Fruit fly (Drosophila melanogaster) whole organism, wandering third instar larva: ENCODE measurements around the gene MEP-1.

Experiments
- Abd-B ChIP-seq: fragments of >200 bp; optimal IDR thresholded peaks from 2 replicates; lab custom pipeline; 2017; ENCODE audit warnings: missing biosample characterization, missing genetic modification characterization
- CG32264 ChIP-seq: fragments of 200-800 bp; sonication (Bioruptor generic); optimal IDR thresholded peaks from 2 replicates; lab custom pipeline; 2016; ENCODE audit warnings: missing biosample characterization, missing genetic modification characterization
- CG9705 ChIP-seq: fragments of 200-800 bp; sonication (Bioruptor generic); optimal IDR thresholded peaks from 2 replicates; lab custom pipeline; 2018; ENCODE audit warnings: missing biosample characterization, mild to moderate bottlenecking, missing genetic modification characterization
- CrebA ChIP-seq: fragments of 200-800 bp; sonication (Bioruptor generic); optimal IDR thresholded peaks from 2 replicates; lab custom pipeline; 2016; ENCODE audit warnings: missing biosample characterization, mild to moderate bottlenecking, missing genetic modification characterization, borderline replicate concordance
- Dfd ChIP-seq: fragments of >200 bp; optimal IDR thresholded peaks from 2 replicates; lab custom pipeline; 2017; ENCODE audit warnings: missing biosample characterization, missing genetic modification characterization
- Dif ChIP-seq: fragments of 200-275, 200-300 bp; sonication (Bioruptor generic); optimal IDR thresholded peaks from 2 replicates; lab custom pipeline; 2018; ENCODE audit warnings: missing biosample characterization, missing genetic modification characterization; ENCODE audit not compliant: partially characterized antibody
- GATAd ChIP-seq: sonication (Bioruptor generic); optimal IDR thresholded peaks from 2 replicates; lab custom pipeline; 2016; ENCODE audit warnings: missing biosample characterization, missing genetic modification characterization
- HLH106 ChIP-seq: fragments of 200-800 bp; optimal IDR thresholded peaks from 3 replicates; lab custom pipeline; 2019; ENCODE audit warnings: missing biosample characterization, mild to moderate bottlenecking, missing genetic modification characterization, moderate library complexity
- Hnf4 ChIP-seq: fragments of 200-800 bp; sonication (Bioruptor generic); optimal IDR thresholded peaks from 2 replicates; lab custom pipeline; 2016; ENCODE audit warnings: missing biosample characterization, mild to moderate bottlenecking, missing genetic modification characterization
- Hr78 ChIP-seq: fragments of >200 bp; optimal IDR thresholded peaks from 2 replicates; lab custom pipeline; 2017; ENCODE audit warnings: missing biosample characterization, missing genetic modification characterization
- Hr83 ChIP-seq: fragments of 200-300 bp; sonication (Bioruptor generic); optimal IDR thresholded peaks from 2 replicates; lab custom pipeline; 2016; ENCODE audit warnings: missing biosample characterization, mild to moderate bottlenecking, missing genetic modification characterization, moderate library complexity; ENCODE audit not compliant: poor library complexity, severe bottlenecking
- Jra ChIP-seq: sonication (Bioruptor generic); optimal IDR thresholded peaks from 2 replicates; lab custom pipeline; 2016; ENCODE audit warnings: missing biosample characterization, missing genetic modification characterization
- Mio ChIP-seq: sonication (Bioruptor generic); optimal IDR thresholded peaks from 2 replicates; lab custom pipeline; 2016; ENCODE audit warnings: missing biosample characterization, missing genetic modification characterization
- Myc ChIP-seq: fragments of >200 bp; optimal IDR thresholded peaks from 2 replicates; lab custom pipeline; 2017
- N ChIP-seq: fragments of >200 bp; optimal IDR thresholded peaks from 2 replicates; lab custom pipeline; 2018; ENCODE audit warnings: missing biosample characterization, missing external identifiers, missing genetic modification characterization
- OdsH ChIP-seq: fragments of 200-800 bp; sonication (Bioruptor generic); optimal IDR thresholded peaks from 2 replicates; lab custom pipeline; 2016; ENCODE audit warnings: missing biosample characterization, mild to moderate bottlenecking, missing genetic modification characterization
- Rel ChIP-seq, 2 experiments: fragments of 200-800 bp; sonication (Bioruptor generic) in 1 of 2; optimal IDR thresholded peaks; 2 replicates in 1 of 2; 3 replicates in 1 of 2; lab custom pipeline; 2016 to 2019; ENCODE audit warnings: mild to moderate bottlenecking in 2 of 2, missing biosample characterization in 2 of 2, missing genetic modification characterization in 2 of 2, moderate library complexity in 1 of 2
- Sp1 ChIP-seq: fragments of 200-800 bp; sonication (Bioruptor generic); optimal IDR thresholded peaks from 3 replicates; lab custom pipeline; 2019; ENCODE audit warnings: missing biosample characterization, mild to moderate bottlenecking, missing genetic modification characterization, moderate library complexity
- Vsx2 ChIP-seq: fragments of 200-300, 225-300 bp; sonication (Bioruptor generic); optimal IDR thresholded peaks from 2 replicates; lab custom pipeline; 2018; ENCODE audit warnings: missing biosample characterization, missing genetic modification characterization; ENCODE audit not compliant: partially characterized antibody
- br ChIP-seq: fragments of 200-800 bp; sonication (Bioruptor generic); optimal IDR thresholded peaks from 2 replicates; lab custom pipeline; 2016; ENCODE audit warnings: missing biosample characterization, missing genetic modification characterization
- brk ChIP-seq: fragments of 200-800 bp; sonication (Bioruptor generic); optimal IDR thresholded peaks from 2 replicates; lab custom pipeline; 2016; ENCODE audit warnings: missing biosample characterization, mild to moderate bottlenecking, missing genetic modification characterization
- dmrt93B ChIP-seq: fragments of 200-800 bp; sonication (Bioruptor generic); optimal IDR thresholded peaks from 2 replicates; lab custom pipeline; 2018; ENCODE audit warnings: missing biosample characterization, mild to moderate bottlenecking, missing genetic modification characterization
- dsf ChIP-seq: sonication (Bioruptor generic); optimal IDR thresholded peaks from 2 replicates; lab custom pipeline; 2016; ENCODE audit warnings: missing biosample characterization, missing genetic modification characterization, borderline replicate concordance
- ey ChIP-seq: fragments of 200-800 bp; sonication (Bioruptor generic); optimal IDR thresholded peaks from 2 replicates; lab custom pipeline; 2016; ENCODE audit warnings: missing biosample characterization, missing genetic modification characterization
- foxo ChIP-seq, 2 experiments: fragments of 200-800 bp; sonication (Bioruptor generic); optimal IDR thresholded peaks; 2 replicates in 1 of 2; 3 replicates in 1 of 2; lab custom pipeline; 2016 to 2017; ENCODE audit warnings: missing biosample characterization in 2 of 2, missing genetic modification characterization in 2 of 2
- fru ChIP-seq: fragments of 200-800 bp; sonication (Bioruptor generic); optimal IDR thresholded peaks from 3 replicates; lab custom pipeline; 2016; ENCODE audit warnings: missing biosample characterization, mild to moderate bottlenecking, missing genetic modification characterization
- h ChIP-seq: fragments of 200-800 bp; sonication (Bioruptor generic); optimal IDR thresholded peaks from 3 replicates; lab custom pipeline; 2016; ENCODE audit warnings: missing biosample characterization, mild to moderate bottlenecking, missing genetic modification characterization
- jim ChIP-seq: fragments of 175-275, 200-325 bp; sonication (Bioruptor generic); optimal IDR thresholded peaks from 2 replicates; lab custom pipeline; 2016; ENCODE audit warnings: missing biosample characterization, mild to moderate bottlenecking, missing genetic modification characterization
- lola ChIP-seq: fragments of >200 bp; optimal IDR thresholded peaks from 2 replicates; lab custom pipeline; 2017; ENCODE audit warnings: missing biosample characterization, missing genetic modification characterization
- pan ChIP-seq: fragments of >200 bp; optimal IDR thresholded peaks from 2 replicates; lab custom pipeline; 2017
- psq ChIP-seq: fragments of 200-800 bp; sonication (Bioruptor generic); optimal IDR thresholded peaks from 3 replicates; lab custom pipeline; 2017; ENCODE audit warnings: missing biosample characterization, mild to moderate bottlenecking, missing genetic modification characterization, moderate library complexity
- rgr ChIP-seq: fragments of 200-800 bp; sonication (Bioruptor generic); optimal IDR thresholded peaks from 3 replicates; lab custom pipeline; 2016; ENCODE audit warnings: missing biosample characterization, mild to moderate bottlenecking, missing genetic modification characterization
- sage ChIP-seq: fragments of 200-800 bp; sonication (Bioruptor generic); optimal IDR thresholded peaks from 2 replicates; lab custom pipeline; 2016; ENCODE audit warnings: missing biosample characterization, mild to moderate bottlenecking, missing genetic modification characterization
- sv ChIP-seq: fragments of 200-800 bp; sonication (Bioruptor generic); optimal IDR thresholded peaks from 3 replicates; lab custom pipeline; 2016; ENCODE audit warnings: missing biosample characterization, missing genetic modification characterization
- tai ChIP-seq: sonication (Bioruptor generic); optimal IDR thresholded peaks from 2 replicates; lab custom pipeline; 2016; ENCODE audit warnings: missing biosample characterization, missing genetic modification characterization
- usp ChIP-seq: fragments of >200 bp; optimal IDR thresholded peaks from 2 replicates; lab custom pipeline; 2017; ENCODE audit warnings: missing biosample characterization, missing genetic modification characterization
- woc ChIP-seq: sonication (Bioruptor generic); optimal IDR thresholded peaks from 2 replicates; lab custom pipeline; 2016; ENCODE audit warnings: missing biosample characterization, mild to moderate bottlenecking, missing genetic modification characterization

Gene MEP-1

DNA sequence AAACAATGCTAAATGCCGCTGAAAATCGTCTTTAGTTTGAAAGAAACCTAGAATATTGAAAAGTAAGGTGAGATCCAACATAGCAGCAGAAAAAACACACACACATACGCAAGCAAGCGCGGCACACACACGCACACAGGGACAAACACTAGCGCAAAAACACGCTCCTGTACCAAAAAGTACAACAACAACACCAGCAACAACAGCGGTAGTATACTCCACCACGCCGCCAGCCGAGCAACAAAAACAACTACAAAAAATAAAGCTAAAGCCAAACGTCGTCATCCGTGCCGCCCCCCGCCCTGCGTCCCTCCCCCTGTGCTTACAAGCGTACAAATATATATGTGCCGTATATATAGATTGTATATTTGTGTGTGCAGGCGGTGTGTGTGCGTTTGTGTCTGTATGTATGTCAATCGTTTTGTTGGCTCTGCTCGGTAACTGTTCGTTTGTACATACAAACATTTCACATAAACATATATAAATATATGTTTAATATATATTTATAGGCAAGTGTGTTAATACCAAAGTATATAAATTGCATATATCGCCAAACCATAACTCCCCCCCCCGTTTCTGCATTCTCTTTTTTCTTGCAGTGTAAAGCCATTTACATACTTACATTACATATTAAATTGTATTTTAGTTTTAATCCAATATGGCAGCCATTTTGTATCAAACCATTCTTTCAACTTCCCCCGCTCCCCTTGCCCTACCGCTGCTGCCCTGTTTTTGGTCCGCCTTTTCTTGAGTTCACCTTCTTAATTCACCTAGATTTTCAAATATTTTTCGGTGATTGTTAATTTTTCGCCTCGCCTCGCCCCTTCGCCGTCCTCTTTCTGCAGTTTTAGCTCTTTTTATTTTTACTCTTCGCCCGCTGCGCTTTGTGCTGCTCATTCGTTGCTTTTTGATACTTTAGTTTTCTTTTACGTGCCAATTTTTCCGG is 4.8 kb downstream of the MEP-1 start:
- TF ChIP-seq Dfd (GFP tag; lab: Kevin White, UChicago) (no peak), psq (GFP tag; lab: Kevin White, UChicago) (no peak), pan (no peak), Sp1 (GFP tag; lab: Kevin White, UChicago) (no peak), tai (GFP tag; lab: Kevin White, UChicago) (no peak), N (GFP tag; lab: Kevin White, UChicago) (peak; percentile 60), Dif (no peak), h (GFP tag; lab: Kevin White, UChicago) (peak; percentile 4), Abd-B (GFP tag; lab: Kevin White, UChicago) (no peak), sage (peak; percentile 41), CG9705 (GFP tag; lab: Kevin White, UChicago) (no peak), Hnf4 (GFP tag; lab: Kevin White, UChicago) (no peak), fru (GFP tag; lab: Kevin White, UChicago) (no peak), CG32264 (GFP tag; lab: Kevin White, UChicago) (no peak), Myc (lab: Kevin White, UChicago) (no peak), HLH106 (no peak), lola (GFP tag; lab: Kevin White, UChicago) (no peak), OdsH (no peak), Hr78 (GFP tag; lab: Kevin White, UChicago) (no peak), dmrt93B (GFP tag; lab: Kevin White, UChicago) (no peak), jim (GFP tag; lab: Kevin White, UChicago) (peak; percentile 87), dsf (GFP tag; lab: Kevin White, UChicago) (no peak), brk (GFP tag; lab: Kevin White, UChicago) (no peak), CrebA (GFP tag; lab: Kevin White, UChicago) (no peak), usp (no peak), GATAd (no peak), foxo (GFP tag; optimal IDR thresholded peaks at IDR 0.05; lab: Kevin White, UChicago) (peak in 1 of 2 experiments; percentile 30), Rel (GFP tag; optimal IDR thresholded peaks at IDR 0.05; lab: Kevin White, UChicago) (no peak), Rel (tag; optimal IDR thresholded peaks at IDR 0.05; lab: Kevin White, UChicago) (no peak), Vsx2 (GFP tag; lab: Kevin White, UChicago) (no peak), rgr (GFP tag; lab: Kevin White, UChicago) (peak; percentile 37), Jra (GFP tag; lab: Kevin White, UChicago) (no peak), Mio (GFP tag; lab: Kevin White, UChicago) (no peak), woc (GFP tag; lab: Kevin White, UChicago) (no peak), br (no peak), ey (GFP tag; lab: Kevin White, UChicago) (no peak), sv (no peak), Hr83 (GFP tag; lab: Kevin White, UChicago) (no peak)
- TF ChIP-seq, all 38 proteins: peak for 6

DNA sequence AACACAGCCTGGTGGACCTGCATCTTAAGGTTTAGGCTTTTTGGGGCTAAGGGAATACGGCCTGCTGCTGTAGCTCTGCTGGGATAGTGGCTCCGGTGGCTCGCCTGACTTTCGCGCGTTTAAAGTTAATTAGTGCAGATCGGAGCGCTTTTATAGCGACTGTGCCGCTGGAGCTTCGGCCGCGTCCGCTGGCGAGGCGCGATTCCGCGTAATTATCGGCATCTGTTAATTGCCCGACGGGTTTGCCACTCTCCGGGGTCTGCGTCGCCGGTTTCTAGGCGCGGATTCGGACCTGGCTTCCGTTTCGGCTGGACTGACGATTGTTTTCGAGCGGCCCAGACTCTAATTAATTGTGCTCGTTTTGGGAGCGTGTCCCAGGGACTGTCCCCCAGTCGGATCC is 11.8 kb downstream of the MEP-1 start, which contains the start of gene CG14949:
CG14949 (minus strand) TSS at position 101 of the 400 bp plus-strand sequence.
- no peak for TF ChIP-seq foxo (GFP tag; optimal IDR thresholded peaks at IDR 0.05; lab: Kevin White, UChicago)
- TF ChIP-seq Rel (GFP tag; optimal IDR thresholded peaks at IDR 0.05; lab: Kevin White, UChicago): no peak
- TF ChIP-seq Rel (tag; optimal IDR thresholded peaks at IDR 0.05; lab: Kevin White, UChicago): no peak
- no peak for TF ChIP-seq Sp1 (GFP tag; lab: Kevin White, UChicago)
- no peak for TF ChIP-seq N (GFP tag; lab: Kevin White, UChicago)
- no peak for TF ChIP-seq h (GFP tag; lab: Kevin White, UChicago)
- no peak for TF ChIP-seq dsf (GFP tag; lab: Kevin White, UChicago)
- no peak for TF ChIP-seq rgr (GFP tag; lab: Kevin White, UChicago)
- no peak for TF ChIP-seq ey (GFP tag; lab: Kevin White, UChicago)
- no peak for TF ChIP-seq sage
